Worm (Caenorhabditis elegans) whole organism, L3 larva: ENCODE measurements around the gene W04G3.11.
A peak's percentile ranks its signal among the peaks of the same experiment; 100 is the strongest.

ENCODE experiments used
- R02D3.7 ChIP-seq: fragments of 150-350 bp; optimal IDR thresholded peaks from 2 replicates; lab custom pipeline; 2014; ENCODE audit warnings: missing biosample characterization, missing genetic modification characterization
- ZK546.5 ChIP-seq: sonication (generic microtip); optimal IDR thresholded peaks from 2 replicates; lab custom pipeline; 2017; ENCODE audit warnings: missing biosample characterization, missing genetic modification characterization
- aly-2 ChIP-seq: fragments of 150-350 bp; optimal IDR thresholded peaks from 2 replicates; lab custom pipeline; 2014; ENCODE audit warnings: missing biosample characterization, missing genetic modification characterization
- ama-1 ChIP-seq: fragments of 150-350 bp; optimal IDR thresholded peaks from 2 replicates; lab custom pipeline; 2018
- ceh-16 ChIP-seq: sonication (generic microtip); optimal IDR thresholded peaks from 2 replicates; lab custom pipeline; 2017; ENCODE audit warnings: missing biosample characterization, missing genetic modification characterization
- ceh-82 ChIP-seq: fragments of 150-350 bp; optimal IDR thresholded peaks from 2 replicates; lab custom pipeline; 2014; ENCODE audit warnings: missing biosample characterization, missing genetic modification characterization
- ceh-9 ChIP-seq: sonication (generic microtip); optimal IDR thresholded peaks from 2 replicates; lab custom pipeline; 2018; ENCODE audit warnings: missing biosample characterization, missing genetic modification characterization
- daf-12 ChIP-seq: fragments of 150-350 bp; optimal IDR thresholded peaks from 2 replicates; lab custom pipeline; 2014; ENCODE audit warnings: missing biosample characterization, missing genetic modification reagents, missing genetic modification characterization
- egl-27 ChIP-seq: sonication (generic microtip); optimal IDR thresholded peaks from 4 replicates; lab custom pipeline; 2017; ENCODE audit warnings: missing biosample characterization, missing genetic modification reagents, missing genetic modification characterization
- egl-5 ChIP-seq: fragments of 150-350 bp; optimal IDR thresholded peaks from 2 replicates; lab custom pipeline; 2017; ENCODE audit warnings: missing biosample characterization, missing genetic modification reagents, missing genetic modification characterization, inconsistent platforms
- elt-2 ChIP-seq: sonication (generic microtip); optimal IDR thresholded peaks from 2 replicates; lab custom pipeline; 2016; ENCODE audit warnings: missing genetic modification reagents, mild to moderate bottlenecking, missing genetic modification characterization, missing compliant biosample characterization
- eor-1 ChIP-seq, 2 experiments: fragments of 150-350 bp; optimal IDR thresholded peaks; 2 replicates each; lab custom pipeline; 2014 to 2018; ENCODE audit warnings: missing biosample characterization in 2 of 2, missing genetic modification characterization in 2 of 2
- fkh-10 ChIP-seq: sonication (generic microtip); optimal IDR thresholded peaks from 2 replicates; lab custom pipeline; 2017; ENCODE audit warnings: missing biosample characterization, missing genetic modification reagents, missing genetic modification characterization
- fos-1 ChIP-seq: fragments of 150-350 bp; optimal IDR thresholded peaks from 2 replicates; lab custom pipeline; 2014; ENCODE audit warnings: missing biosample characterization, missing genetic modification characterization
- hmg-11 ChIP-seq: sonication (generic microtip); optimal IDR thresholded peaks from 2 replicates; lab custom pipeline; 2016; ENCODE audit warnings: missing genetic modification characterization, missing compliant biosample characterization
- lin-15B ChIP-seq: fragments of 150-350 bp; optimal IDR thresholded peaks from 2 replicates; lab custom pipeline; 2014; ENCODE audit warnings: missing biosample characterization, missing genetic modification characterization
- lin-39 ChIP-seq: fragments of 150-350 bp; optimal IDR thresholded peaks from 2 replicates; lab custom pipeline; 2018; ENCODE audit warnings: missing biosample characterization, missing genetic modification reagents, missing genetic modification characterization
- mml-1 ChIP-seq: fragments of 150-350 bp; sonication (generic microtip); optimal IDR thresholded peaks from 3 replicates; lab custom pipeline; 2014; ENCODE audit warnings: missing biosample characterization, missing genetic modification characterization
- nfya-1 ChIP-seq: sonication (generic microtip); optimal IDR thresholded peaks from 2 replicates; lab custom pipeline; 2017; ENCODE audit warnings: missing genetic modification characterization, mild to moderate bottlenecking, missing compliant biosample characterization, antibody characterized with exemption, moderate library complexity; ENCODE audit not compliant: insufficient read depth
- nhr-11 ChIP-seq: fragments of 150-350 bp; optimal IDR thresholded peaks from 2 replicates; lab custom pipeline; 2014; ENCODE audit warnings: missing biosample characterization, missing genetic modification characterization
- nhr-12 ChIP-seq: fragments of 150-350 bp; optimal IDR thresholded peaks from 2 replicates; lab custom pipeline; 2014; ENCODE audit warnings: missing biosample characterization, missing genetic modification characterization
- nhr-23 ChIP-seq: fragments of 150-350 bp; optimal IDR thresholded peaks from 2 replicates; lab custom pipeline; 2014; ENCODE audit warnings: missing biosample characterization, missing genetic modification reagents, missing genetic modification characterization
- nhr-237 ChIP-seq: fragments of 150-350 bp; optimal IDR thresholded peaks from 2 replicates; lab custom pipeline; 2014; ENCODE audit warnings: missing biosample characterization, missing genetic modification characterization
- nhr-25 ChIP-seq: sonication (generic microtip); optimal IDR thresholded peaks from 2 replicates; lab custom pipeline; 2017; ENCODE audit warnings: missing biosample characterization, missing genetic modification characterization
- nhr-28 ChIP-seq: fragments of 150-350 bp; optimal IDR thresholded peaks from 2 replicates; lab custom pipeline; 2014; ENCODE audit warnings: missing biosample characterization, missing genetic modification characterization
- nhr-43 ChIP-seq: sonication (generic microtip); optimal IDR thresholded peaks from 2 replicates; lab custom pipeline; 2016; ENCODE audit warnings: mild to moderate bottlenecking, missing genetic modification characterization, missing compliant biosample characterization; ENCODE audit not compliant: poor library complexity, severe bottlenecking
- nhr-67 ChIP-seq: fragments of 150-350 bp; optimal IDR thresholded peaks from 2 replicates; lab custom pipeline; 2014; ENCODE audit warnings: missing biosample characterization, missing genetic modification characterization
- nhr-77 ChIP-seq: fragments of 150-350 bp; optimal IDR thresholded peaks from 2 replicates; lab custom pipeline; 2014; ENCODE audit warnings: missing biosample characterization, missing genetic modification characterization
- pqm-1 ChIP-seq: fragments of 150-350 bp; optimal IDR thresholded peaks from 2 replicates; lab custom pipeline; 2017; ENCODE audit warnings: missing biosample characterization, missing genetic modification characterization, inconsistent platforms
- sea-2 ChIP-seq: fragments of 150-350 bp; sonication (generic microtip); optimal IDR thresholded peaks from 4 replicates; lab custom pipeline; 2014; ENCODE audit warnings: missing biosample characterization, missing genetic modification reagents, missing genetic modification characterization
- skn-1 ChIP-seq: fragments of 150-350 bp; optimal IDR thresholded peaks from 2 replicates; lab custom pipeline; 2014; ENCODE audit warnings: missing biosample characterization, missing genetic modification characterization
- snpc-4 ChIP-seq: fragments of 150-350 bp; optimal IDR thresholded peaks from 2 replicates; lab custom pipeline; 2014; ENCODE audit warnings: missing biosample characterization, missing genetic modification characterization
- tbx-2 ChIP-seq: sonication (generic microtip); optimal IDR thresholded peaks from 2 replicates; lab custom pipeline; 2016; ENCODE audit warnings: mild to moderate bottlenecking, missing genetic modification characterization, missing compliant biosample characterization
- unc-62 ChIP-seq: fragments of 150-350 bp; sonication (generic microtip); optimal IDR thresholded peaks from 4 replicates; lab custom pipeline; 2014; ENCODE audit warnings: missing biosample characterization, missing genetic modification reagents, missing genetic modification characterization
- ztf-11 ChIP-seq: fragments of 150-350 bp; optimal IDR thresholded peaks from 2 replicates; lab custom pipeline; 2014; ENCODE audit warnings: missing biosample characterization, missing genetic modification characterization
- ztf-4 ChIP-seq: fragments of 150-350 bp; optimal IDR thresholded peaks from 2 replicates; lab custom pipeline; 2014; ENCODE audit warnings: missing biosample characterization, missing genetic modification characterization

Gene W04G3.11

ce11 chrX:11068334-11068733 is 20.7 kb upstream of the W04G3.11 start, which contains the start of gene apt-9:
Gene apt-9 (plus strand): TSS chrX:11068527.
- TF ChIP-seq nhr-12 (tag; lab: Kevin White, UChicago): no peak
- TF ChIP-seq fos-1 (tag; lab: Kevin White, UChicago): no peak
- TF ChIP-seq lin-39: peak; percentile 74
- TF ChIP-seq nfya-1 (tag; lab: Kevin White, UChicago): peak; percentile 62
- peak; percentile 9 for TF ChIP-seq snpc-4 (tag; lab: Kevin White, UChicago)
- TF ChIP-seq fkh-10 (GFP tag; lab: Kevin White, UChicago): peak; percentile 57
- no peak for TF ChIP-seq nhr-237 (tag; lab: Kevin White, UChicago)
- peak; percentile 2 for TF ChIP-seq egl-5
- peak; percentile 1 for TF ChIP-seq hmg-11
- TF ChIP-seq nhr-67 (tag; lab: Kevin White, UChicago): no peak

DNA sequence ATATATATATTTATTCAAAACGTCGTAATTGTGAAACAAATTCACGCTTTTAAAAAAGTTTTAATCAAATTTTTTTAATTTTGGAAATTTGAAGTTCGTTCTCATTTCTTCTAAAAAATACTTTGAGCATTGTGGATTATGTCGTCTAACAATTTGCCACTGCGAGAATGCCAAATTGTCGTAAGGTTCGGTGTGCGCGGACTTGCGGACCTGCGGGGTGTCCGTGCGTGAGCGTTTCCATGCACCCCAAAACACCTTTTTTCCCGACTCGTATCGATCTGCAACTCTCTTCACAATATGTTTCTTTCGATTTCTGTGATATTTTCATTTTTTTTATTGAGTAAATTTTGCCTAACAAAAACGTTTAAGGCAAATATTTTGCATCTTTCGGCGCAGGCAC is 16.3 kb upstream of the W04G3.11 start:
- TF ChIP-seq nfya-1 (tag; lab: Kevin White, UChicago) (peak; percentile 10), aly-2 (tag; lab: Kevin White, UChicago) (no peak)

- TF ChIP-seq aly-2 (tag; lab: Kevin White, UChicago) (no peak), ZK546.5 (tag; lab: Kevin White, UChicago) (no peak), nhr-23 (tag; lab: Kevin White, UChicago) (no peak), lin-15B (tag; lab: Kevin White, UChicago) (no peak), ama-1 (no peak), nhr-12 (tag; lab: Kevin White, UChicago) (no peak), ztf-11 (tag; lab: Kevin White, UChicago) (no peak), tbx-2 (tag; lab: Kevin White, UChicago) (no peak), daf-12 (tag; lab: Kevin White, UChicago) (no peak), nhr-28 (tag; lab: Kevin White, UChicago) (no peak), elt-2 (tag; lab: Kevin White, UChicago) (no peak), mml-1 (tag; lab: Kevin White, UChicago) (no peak), ceh-82 (tag; lab: Kevin White, UChicago) (no peak), ztf-4 (tag; lab: Kevin White, UChicago) (no peak), unc-62 (GFP tag; lab: Kevin White, UChicago) (no peak), lin-39 (no peak), nhr-25 (no peak)
- TF ChIP-seq, all 47 proteins: peak for 0
These were observed 15.6 kb upstream of the W04G3.11 start, which contains the start of gene W04G3.5 for ce11 chrX:11073358-11073757. Gene W04G3.5 (plus strand): TSS chrX:11073658.

DNA sequence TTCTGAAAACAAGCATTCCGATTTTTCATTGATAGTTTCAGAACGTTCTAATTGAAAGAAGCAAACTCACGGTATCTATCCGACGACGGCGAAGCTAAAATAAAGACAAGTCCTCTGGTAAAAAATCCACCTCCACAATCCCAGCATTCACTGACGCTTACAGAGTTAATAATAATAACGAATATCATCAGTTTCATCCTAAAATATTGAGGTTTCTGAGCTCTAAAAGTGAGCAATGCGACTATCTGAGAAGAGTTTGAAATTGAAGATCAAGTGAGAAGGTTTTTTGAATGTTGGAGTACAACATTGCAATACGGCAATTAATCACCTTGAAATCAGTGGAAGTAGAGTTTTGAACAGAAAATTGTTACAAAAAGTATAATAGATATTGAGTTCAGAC is 12.5 kb upstream of the W04G3.11 start, which contains the start of gene W04G3.12:
TSS of gene W04G3.12 (minus strand) at position 311 of the 400 bp plus-strand sequence.
- TF ChIP-seq skn-1 (tag; lab: Kevin White, UChicago): no peak
- no peak for TF ChIP-seq nhr-67 (tag; lab: Kevin White, UChicago)
- no peak for TF ChIP-seq nhr-77 (tag; lab: Kevin White, UChicago)
- TF ChIP-seq ceh-16: no peak
- no peak for TF ChIP-seq unc-62 (GFP tag; lab: Kevin White, UChicago)
- no peak for TF ChIP-seq sea-2 (GFP tag; lab: Kevin White, UChicago)
- TF ChIP-seq ztf-4 (tag; lab: Kevin White, UChicago): no peak
- TF ChIP-seq nhr-11 (tag; lab: Kevin White, UChicago): no peak
- TF ChIP-seq nhr-28 (tag; lab: Kevin White, UChicago): no peak
- TF ChIP-seq ztf-11 (tag; lab: Kevin White, UChicago): no peak
- TF ChIP-seq R02D3.7 (tag; lab: Kevin White, UChicago): no peak
- TF ChIP-seq lin-39: no peak

- TF ChIP-seq lin-15B (tag; lab: Kevin White, UChicago) (no peak), egl-27 (tag; lab: Kevin White, UChicago) (no peak), eor-1 (tag; optimal IDR thresholded peaks at IDR 0.05; lab: Kevin White, UChicago) (no peak), nhr-43 (tag; lab: Kevin White, UChicago) (no peak), pqm-1 (tag; lab: Kevin White, UChicago) (no peak), skn-1 (tag; lab: Kevin White, UChicago) (no peak), ceh-9 (tag; lab: Kevin White, UChicago) (no peak), ztf-11 (tag; lab: Kevin White, UChicago) (no peak)
These were observed 10.8 kb upstream of the W04G3.11 start, which contains the start of gene W04G3.10 for ce11 chrX:11078150-11078549. Gene W04G3.10 (minus strand): TSS chrX:11078250.
